Worm (Caenorhabditis elegans) whole organism, mixed stage, embryonic: ENCODE results near the gene fbxb-95.

Experiments used
- M03D4.4 ChIP-seq: sonication (generic microtip); optimal IDR thresholded peaks from 2 replicates; lab custom pipeline; 2017; ENCODE audit warnings: mild to moderate bottlenecking, missing genetic modification characterization, missing compliant biosample characterization
- bed-3 ChIP-seq: fragments of 200-800 bp; sonication (Bioruptor generic); optimal IDR thresholded peaks from 3 replicates; lab custom pipeline; 2018; ENCODE audit warnings: mild to moderate bottlenecking, missing genetic modification characterization, moderate library complexity, missing compliant biosample characterization
- blmp-1 ChIP-seq: fragments of 150-350 bp; optimal IDR thresholded peaks from 2 replicates; lab custom pipeline; 2014; ENCODE audit warnings: missing biosample characterization, missing genetic modification characterization
- ceh-43 ChIP-seq: fragments of 200-800 bp; sonication (Bioruptor generic); optimal IDR thresholded peaks from 2 replicates; lab custom pipeline; 2018; ENCODE audit warnings: mild to moderate bottlenecking, missing genetic modification characterization, moderate library complexity, missing compliant biosample characterization
- ceh-83 ChIP-seq: fragments of 200-800 bp; sonication (Bioruptor generic); optimal IDR thresholded peaks from 2 replicates; lab custom pipeline; 2018; ENCODE audit warnings: mild to moderate bottlenecking, missing genetic modification characterization, missing compliant biosample characterization
- ces-1 ChIP-seq: fragments of 150-350 bp; optimal IDR thresholded peaks from 2 replicates; lab custom pipeline; 2014; ENCODE audit warnings: missing biosample characterization, missing genetic modification reagents, missing genetic modification characterization
- cnd-1 ChIP-seq: fragments of 200-800 bp; sonication (Bioruptor generic); optimal IDR thresholded peaks from 2 replicates; lab custom pipeline; 2018; ENCODE audit warnings: mild to moderate bottlenecking, missing genetic modification characterization, missing compliant biosample characterization
- elt-1 ChIP-seq: sonication (generic microtip); optimal IDR thresholded peaks from 2 replicates; lab custom pipeline; 2017; ENCODE audit warnings: missing genetic modification characterization, mild to moderate bottlenecking, missing compliant biosample characterization, antibody characterized with exemption, moderate library complexity, borderline replicate concordance; ENCODE audit not compliant: insufficient read depth
- elt-3 ChIP-seq: fragments of 150-350 bp; optimal IDR thresholded peaks from 2 replicates; lab custom pipeline; 2014; ENCODE audit warnings: missing biosample characterization, missing genetic modification characterization
- flh-1 ChIP-seq: fragments of 200-800 bp; sonication (Bioruptor generic); optimal IDR thresholded peaks from 2 replicates; lab custom pipeline; 2018; ENCODE audit warnings: mild to moderate bottlenecking, missing genetic modification characterization, moderate library complexity, missing compliant biosample characterization
- hlh-1 ChIP-seq: fragments of 150-350 bp; optimal IDR thresholded peaks from 2 replicates; lab custom pipeline; 2014; ENCODE audit warnings: missing biosample characterization, missing genetic modification reagents, missing genetic modification characterization
- lin-13 ChIP-seq: fragments of 150-350 bp; optimal IDR thresholded peaks from 2 replicates; lab custom pipeline; 2014; ENCODE audit warnings: missing biosample characterization, missing genetic modification characterization
- lin-32 ChIP-seq: fragments of 200-800 bp; sonication (Bioruptor generic); optimal IDR thresholded peaks from 2 replicates; lab custom pipeline; 2018; ENCODE audit warnings: mild to moderate bottlenecking, missing genetic modification characterization, missing compliant biosample characterization
- mab-5 ChIP-seq: fragments of 150-350 bp; optimal IDR thresholded peaks from 2 replicates; lab custom pipeline; 2014; ENCODE audit warnings: missing biosample characterization, missing genetic modification characterization
- mep-1 ChIP-seq: fragments of 150-350 bp; optimal IDR thresholded peaks from 2 replicates; lab custom pipeline; 2017; ENCODE audit warnings: missing biosample characterization, missing genetic modification reagents, missing genetic modification characterization, inconsistent platforms
- mls-2 ChIP-seq: sonication (generic microtip); optimal IDR thresholded peaks from 2 replicates; lab custom pipeline; 2016; ENCODE audit warnings: mild to moderate bottlenecking, missing genetic modification characterization, moderate library complexity, missing compliant biosample characterization
- nhr-2 ChIP-seq: fragments of 150-350 bp; optimal IDR thresholded peaks from 2 replicates; lab custom pipeline; 2014; ENCODE audit warnings: missing biosample characterization, missing genetic modification characterization
- nhr-237 ChIP-seq: fragments of 150-350 bp; optimal IDR thresholded peaks from 2 replicates; lab custom pipeline; 2014; ENCODE audit warnings: missing biosample characterization, missing genetic modification characterization
- nhr-28 ChIP-seq: fragments of 150-350 bp; optimal IDR thresholded peaks from 2 replicates; lab custom pipeline; 2014; ENCODE audit warnings: missing biosample characterization, missing genetic modification characterization
- pha-4 ChIP-seq: fragments of 150-350 bp; optimal IDR thresholded peaks from 2 replicates; lab custom pipeline; 2018; ENCODE audit warnings: missing biosample characterization, missing genetic modification reagents, missing genetic modification characterization
- sem-2 ChIP-seq: fragments of 200-800 bp; sonication (Bioruptor generic); optimal IDR thresholded peaks from 2 replicates; lab custom pipeline; 2018; ENCODE audit warnings: mild to moderate bottlenecking, missing genetic modification characterization, missing compliant biosample characterization
- snpc-4 ChIP-seq: fragments of 150-350 bp; optimal IDR thresholded peaks from 2 replicates; lab custom pipeline; 2014; ENCODE audit warnings: missing biosample characterization, missing genetic modification characterization
- sptf-1 ChIP-seq: sonication (generic microtip); optimal IDR thresholded peaks from 2 replicates; lab custom pipeline; 2017; ENCODE audit warnings: mild to moderate bottlenecking, missing genetic modification characterization, moderate library complexity, missing compliant biosample characterization
- unc-39 ChIP-seq: fragments of 150-350 bp; optimal IDR thresholded peaks from 2 replicates; lab custom pipeline; 2014; ENCODE audit warnings: missing biosample characterization, missing genetic modification characterization
- unc-62 ChIP-seq: fragments of 150-350 bp; optimal IDR thresholded peaks from 2 replicates; lab custom pipeline; 2014; ENCODE audit warnings: missing biosample characterization, missing genetic modification reagents, missing genetic modification characterization
- zip-8 ChIP-seq: fragments of 150-350 bp; optimal IDR thresholded peaks from 2 replicates; lab custom pipeline; 2014; ENCODE audit warnings: missing biosample characterization, missing genetic modification characterization
- ztf-11 ChIP-seq: fragments of 150-350 bp; optimal IDR thresholded peaks from 2 replicates; lab custom pipeline; 2014; ENCODE audit warnings: missing biosample characterization, missing genetic modification characterization

The fbxb-95 gene

ce11 chrII:1870875-1871592 is 16.8 kb downstream of the fbxb-95 start, which contains the start of gene math-10:
Gene math-10 (plus strand): TSS chrII:1871542.
- no peak for TF ChIP-seq sptf-1
- TF ChIP-seq hlh-1 (tag; lab: Kevin White, UChicago) = no peak
- TF ChIP-seq unc-39 (tag; lab: Kevin White, UChicago) = no peak
- no peak for TF ChIP-seq mls-2 (tag; lab: Kevin White, UChicago)
- TF ChIP-seq cnd-1 (tag; lab: Kevin White, UChicago) = no peak
- TF ChIP-seq ceh-83 (GFP tag; lab: Kevin White, UChicago) = no peak
- no peak for TF ChIP-seq nhr-237 (tag; lab: Kevin White, UChicago)
- TF ChIP-seq nhr-2 (tag; lab: Kevin White, UChicago) = no peak

- TF ChIP-seq bed-3 (no peak), hlh-1 (tag; lab: Kevin White, UChicago) (no peak)
Observed at ce11 chrII:1875658-1876057, 21.5 kb downstream of the fbxb-95 start, which contains the start of gene math-13. Gene math-13 (plus strand): TSS chrII:1875958.

- TF ChIP-seq ces-1 (no peak), hlh-1 (tag; lab: Kevin White, UChicago) (no peak), M03D4.4 (tag; lab: Kevin White, UChicago) (no peak)
Observed at ce11 chrII:1878663-1879062, 24.5 kb downstream of the fbxb-95 start, which contains the start of gene math-16. Gene math-16 (minus strand): TSS chrII:1878763.

- TF ChIP-seq bed-3 (no peak), unc-39 (tag; lab: Kevin White, UChicago) (no peak), elt-1 (tag; lab: Kevin White, UChicago) (no peak), elt-3 (no peak), M03D4.4 (tag; lab: Kevin White, UChicago) (no peak), zip-8 (tag; lab: Kevin White, UChicago) (no peak), ceh-43 (GFP tag; lab: Kevin White, UChicago) (no peak), lin-32 (GFP tag; lab: Kevin White, UChicago) (no peak), ztf-11 (tag; lab: Kevin White, UChicago) (no peak), mab-5 (tag; lab: Kevin White, UChicago) (no peak), flh-1 (GFP tag; lab: Kevin White, UChicago) (no peak), mep-1 (tag; lab: Kevin White, UChicago) (no peak), sem-2 (GFP tag; lab: Kevin White, UChicago) (no peak), snpc-4 (tag; lab: Kevin White, UChicago) (no peak), mls-2 (tag; lab: Kevin White, UChicago) (no peak), cnd-1 (tag; lab: Kevin White, UChicago) (no peak), pha-4 (tag; lab: Kevin White, UChicago) (no peak)
Observed at ce11 chrII:1882705-1883104, 28.5 kb downstream of the fbxb-95 start, which contains the start of gene math-5. Gene math-5 (minus strand): TSS chrII:1882805.

- no peak for TF ChIP-seq sptf-1
- no peak for TF ChIP-seq lin-13 (tag; lab: Kevin White, UChicago)
- TF ChIP-seq nhr-2 (tag; lab: Kevin White, UChicago) = no peak
- TF ChIP-seq ceh-43 (GFP tag; lab: Kevin White, UChicago) = no peak
- no peak for TF ChIP-seq bed-3
- TF ChIP-seq snpc-4 (tag; lab: Kevin White, UChicago) = no peak
- no peak for TF ChIP-seq zip-8 (tag; lab: Kevin White, UChicago)
- no peak for TF ChIP-seq ces-1
- no peak for TF ChIP-seq pha-4 (tag; lab: Kevin White, UChicago)
- no peak for TF ChIP-seq mep-1 (tag; lab: Kevin White, UChicago)
- TF ChIP-seq ceh-83 (GFP tag; lab: Kevin White, UChicago) = no peak
- TF ChIP-seq blmp-1 (tag; lab: Kevin White, UChicago) = no peak
- TF ChIP-seq M03D4.4 (tag; lab: Kevin White, UChicago) = no peak
- TF ChIP-seq mab-5 (tag; lab: Kevin White, UChicago) = no peak
- no peak for TF ChIP-seq unc-62
- TF ChIP-seq nhr-28 (tag; lab: Kevin White, UChicago) = no peak
- TF ChIP-seq lin-32 (GFP tag; lab: Kevin White, UChicago) = no peak
- TF ChIP-seq, all 35 proteins: peak for 0
Observed at ce11 chrII:1884635-1885034, 30.4 kb downstream of the fbxb-95 start, which contains the start of gene math-6. Gene math-6 (minus strand): TSS chrII:1884735.
